Fruit fly (Drosophila melanogaster): Measurements from ENCODE around the gene CG3817.

Gene CG3817

dm6 chr3R:14893791-14894782 lies 4.5 kb upstream of the CG3817 start, which contains the start of gene Dph2 (continued):
- TF ChIP-seq CG16863 (GFP tag; optimal IDR thresholded peaks at IDR 0.05), result peak; percentile 11
- no peak for TF ChIP-seq Bgb (GFP tag; IDR thresholded peaks at IDR 0.05; ENCODE audit: partially characterized antibody)
- TF ChIP-seq Antp (GFP tag; optimal IDR thresholded peaks at IDR 0.05), result peak; percentile 35
- TF ChIP-seq dmrt99B (tag; optimal IDR thresholded peaks at IDR 0.05), result peak; percentile 81
- no peak for TF ChIP-seq CG18476 (GFP tag; optimal IDR thresholded peaks at IDR 0.05)
- peak; percentile 69 for TF ChIP-seq Xbp1 (GFP tag; optimal IDR thresholded peaks at IDR 0.05)
- TF ChIP-seq dm (GFP tag; optimal IDR thresholded peaks at IDR 0.05), result peak; percentile 39
- TF ChIP-seq GATAe (GFP tag; conservative IDR thresholded peaks at IDR 0.05), result 0 out of 2 replicates have a peak, but pooled peaks have one; percentile 19
- TF ChIP-seq vfl (GFP tag; optimal IDR thresholded peaks at IDR 0.05), result peak; percentile 34
- TF ChIP-seq ham (GFP tag; IDR thresholded peaks at IDR 0.05), result no peak
- peak; percentile 88 for TF ChIP-seq Ptx1 (GFP tag; IDR thresholded peaks at IDR 0.05)
- TF ChIP-seq CTCF (GFP tag; optimal IDR thresholded peaks at IDR 0.05), result peak; percentile 65
- TF ChIP-seq inv (GFP tag; IDR thresholded peaks at IDR 0.05; ENCODE audit: partially characterized antibody), result no peak
- no peak for TF ChIP-seq CG8478 (optimal IDR thresholded peaks at IDR 0.05)
- peak; percentile 75; the same call in 2 of the 3 replicates for TF ChIP-seq dysf (GFP tag; IDR thresholded peaks at IDR 0.05)
- TF ChIP-seq HLH3B (GFP tag; IDR thresholded peaks at IDR 0.05), result peak; percentile 86
- peak; percentile 14 for TF ChIP-seq p53 (GFP tag; optimal IDR thresholded peaks at IDR 0.05)
- peak; percentile 51 for TF ChIP-seq CG3281 (GFP tag; optimal IDR thresholded peaks at IDR 0.05)
- peak; percentile 31 for TF ChIP-seq zen (tag; optimal IDR thresholded peaks at IDR 0.05)
- peak; percentile 76 for TF ChIP-seq CG11456 (GFP tag; IDR thresholded peaks at IDR 0.05)
- no peak for TF ChIP-seq CG15011 (GFP tag; optimal IDR thresholded peaks at IDR 0.05)
- TF ChIP-seq MTF-1 (GFP tag; optimal IDR thresholded peaks at IDR 0.05; ENCODE audit: borderline replicate concordance), result peak; percentile 30
- TF ChIP-seq Dll (GFP tag; IDR thresholded peaks at IDR 0.05; ENCODE audit: partially characterized antibody), result no peak
- TF ChIP-seq CG12299 (tag; optimal IDR thresholded peaks at IDR 0.05), result peak; percentile 66
- no peak for TF ChIP-seq CG9797 (GFP tag; optimal IDR thresholded peaks at IDR 0.05)
- peak; percentile 39 for TF ChIP-seq CG6683 (GFP tag; optimal IDR thresholded peaks at IDR 0.05)
- TF ChIP-seq Dip2 (GFP tag; IDR thresholded peaks at IDR 0.05), result no peak
- TF ChIP-seq Pdp1 (GFP tag; optimal IDR thresholded peaks at IDR 0.05), result peak; percentile 26 to 39
- TF ChIP-seq CG4617 (GFP tag; optimal IDR thresholded peaks at IDR 0.05; ENCODE audit: borderline replicate concordance), result peak; percentile 69
- no peak for TF ChIP-seq her (GFP tag; optimal IDR thresholded peaks at IDR 0.05)
- TF ChIP-seq CG13775 (GFP tag; optimal IDR thresholded peaks at IDR 0.05), result peak; percentile 42
- TF ChIP-seq CG10267 (tag; optimal IDR thresholded peaks at IDR 0.05), result peak; percentile 83
- peak; percentile 32 for TF ChIP-seq CG4820 (GFP tag; optimal IDR thresholded peaks at IDR 0.05)
- TF ChIP-seq CG6175 (GFP tag; IDR thresholded peaks at IDR 0.05), result 0 out of 3 replicates have a peak, but pooled peaks have one; percentile 42
- peak; percentile 56 for TF ChIP-seq CrebB (tag; optimal IDR thresholded peaks at IDR 0.05)
- TF ChIP-seq gfzf (GFP tag; optimal IDR thresholded peaks at IDR 0.05), result peak; percentile 61
- TF ChIP-seq NK7.1 (GFP tag; optimal IDR thresholded peaks at IDR 0.05), result no peak
- TF ChIP-seq fu2 (GFP tag; optimal IDR thresholded peaks at IDR 0.05), result peak; percentile 17
- peak; percentile 81 for TF ChIP-seq Awh (GFP tag; IDR thresholded peaks at IDR 0.05)
- peak; percentile 83 for TF ChIP-seq CG9932 (GFP tag; IDR thresholded peaks at IDR 0.05)
- TF ChIP-seq CG7271 (tag; optimal IDR thresholded peaks at IDR 0.05), result peak; percentile 62
- no peak for TF ChIP-seq pb (GFP tag; optimal IDR thresholded peaks at IDR 0.05)
- TF ChIP-seq CG4282 (GFP tag; optimal IDR thresholded peaks at IDR 0.05), result peak; percentile 18
- TF ChIP-seq CG10979 (tag; optimal IDR thresholded peaks at IDR 0.05), result peak; percentile 76
- TF ChIP-seq unpg (GFP tag; optimal IDR thresholded peaks at IDR 0.05), result peak; percentile 82
- TF ChIP-seq Dref (GFP tag; IDR thresholded peaks at IDR 0.05), result peak; percentile 32; the same call in 1 of the 2 replicates
- TF ChIP-seq CG17568 (GFP tag; optimal IDR thresholded peaks at IDR 0.05), result no peak
- TF ChIP-seq Poxn (GFP tag; IDR thresholded peaks at IDR 0.05), result no peak
- peak; percentile 80 for TF ChIP-seq lmd (GFP tag; IDR thresholded peaks at IDR 0.05)
